Worm (Caenorhabditis elegans) whole organism, L4 larva: ENCODE measurements around the gene T06C12.11.

Experiments used
- F49E8.2 ChIP-seq: sonication (generic microtip); optimal IDR thresholded peaks from 2 replicates; lab custom pipeline; 2016; ENCODE audit warnings: missing compliant biosample characterization, mild to moderate bottlenecking, missing genetic modification characterization, borderline replicate concordance
- Y48G9A.11 ChIP-seq: fragments of 200-800 bp; sonication (Bioruptor generic); IDR thresholded peaks from 2 replicates; pipeline ENCODE4 v1.3.6; 2022; ENCODE audit warnings: missing genetic modification reagents, missing genetic modification characterization, missing compliant biosample characterization
- aha-1 ChIP-seq: fragments of 150-350 bp; peaks from one replicate; lab custom pipeline; 2014; ENCODE audit warnings: missing biosample characterization, missing genetic modification characterization
- aly-2 ChIP-seq: sonication (generic microtip); optimal IDR thresholded peaks from 2 replicates; lab custom pipeline; 2018; ENCODE audit warnings: missing biosample characterization, missing genetic modification characterization
- ceh-28 ChIP-seq: fragments of 150-350 bp; optimal IDR thresholded peaks from 2 replicates; lab custom pipeline; 2014; ENCODE audit warnings: missing biosample characterization, missing genetic modification reagents, missing genetic modification characterization
- ceh-32 ChIP-seq: sonication (generic microtip); optimal IDR thresholded peaks from 2 replicates; lab custom pipeline; 2016; ENCODE audit warnings: mild to moderate bottlenecking, missing genetic modification characterization, missing compliant biosample characterization; ENCODE audit not compliant: poor library complexity
- ceh-62 ChIP-seq: sonication (generic microtip); optimal IDR thresholded peaks from 2 replicates; lab custom pipeline; 2017; ENCODE audit warnings: missing biosample characterization, missing genetic modification characterization
- ces-1 ChIP-seq: fragments of 150-350 bp; sonication (generic microtip); optimal IDR thresholded peaks from 4 replicates; lab custom pipeline; 2014; ENCODE audit warnings: missing biosample characterization, missing genetic modification reagents, missing genetic modification characterization
- daf-16 ChIP-seq, 3 experiments: sonication (generic microtip); optimal IDR thresholded peaks; 2 replicates each; lab custom pipeline; 2016 to 2017; ENCODE audit warnings: missing genetic modification characterization in 3 of 3, missing genetic modification reagents in 3 of 3, mild to moderate bottlenecking in 2 of 3, missing compliant biosample characterization in 2 of 3, missing biosample characterization in 1 of 3, moderate library complexity in 1 of 3
- daf-19 ChIP-seq: fragments of 200-800 bp; sonication (Bioruptor generic); conservative IDR thresholded peaks from 2 replicates; pipeline ENCODE4 v1.3.6; 2022; ENCODE audit warnings: missing genetic modification characterization, missing compliant biosample characterization
- daf-8 ChIP-seq: fragments of 200-800 bp; sonication (Bioruptor generic); IDR thresholded peaks from 2 replicates; pipeline ENCODE4 v1.3.6; 2022; ENCODE audit warnings: missing genetic modification characterization, missing compliant biosample characterization
- dmd-6 ChIP-seq: fragments of 200-800 bp; sonication (Bioruptor generic); IDR thresholded peaks from 2 replicates; pipeline ENCODE4 v1.3.6; 2022; ENCODE audit warnings: missing genetic modification reagents, missing genetic modification characterization, missing compliant biosample characterization
- dmd-8 ChIP-seq: fragments of 200-800 bp; sonication (Bioruptor generic); IDR thresholded peaks from 2 replicates; pipeline ENCODE4 v1.3.6; 2022; ENCODE audit warnings: missing genetic modification characterization, missing compliant biosample characterization
- dmd-9 ChIP-seq: fragments of 200-800 bp; sonication (Bioruptor generic); IDR thresholded peaks from 2 replicates; pipeline ENCODE4 v1.3.6; 2022; ENCODE audit warnings: missing genetic modification reagents, missing genetic modification characterization, missing compliant biosample characterization
- dpl-1 ChIP-seq: fragments of 150-350 bp; optimal IDR thresholded peaks from 2 replicates; lab custom pipeline; 2014; ENCODE audit warnings: missing biosample characterization, missing genetic modification reagents, missing genetic modification characterization
- dve-1 ChIP-seq: sonication (generic microtip); optimal IDR thresholded peaks from 2 replicates; lab custom pipeline; 2017; ENCODE audit warnings: antibody characterized with exemption, mild to moderate bottlenecking, missing genetic modification characterization, missing compliant biosample characterization; ENCODE audit not compliant: insufficient read depth
- egl-27 ChIP-seq: sonication (generic microtip); optimal IDR thresholded peaks from 3 replicates; lab custom pipeline; 2017; ENCODE audit warnings: missing biosample characterization, missing genetic modification reagents, missing genetic modification characterization
- egl-43 ChIP-seq: fragments of 200-800 bp; sonication (Bioruptor generic); IDR thresholded peaks from 2 replicates; pipeline ENCODE4 v1.3.6; 2022; ENCODE audit warnings: missing genetic modification reagents, missing genetic modification characterization, missing compliant biosample characterization
- fkh-10 ChIP-seq: fragments of 150-350 bp; optimal IDR thresholded peaks from 2 replicates; lab custom pipeline; 2014; ENCODE audit warnings: missing biosample characterization, missing genetic modification reagents, missing genetic modification characterization
- fos-1 ChIP-seq: fragments of 150-350 bp; optimal IDR thresholded peaks from 2 replicates; lab custom pipeline; 2014; ENCODE audit warnings: missing biosample characterization, missing genetic modification characterization
- gei-8 ChIP-seq: fragments of 200-800 bp; sonication (Bioruptor generic); optimal IDR thresholded peaks from 2 replicates; lab custom pipeline; 2018; ENCODE audit warnings: mild to moderate bottlenecking, missing genetic modification characterization, missing compliant biosample characterization
- hmg-1.1 ChIP-seq: fragments of 200-800 bp; sonication (Bioruptor generic); IDR thresholded peaks from 2 replicates; pipeline ENCODE4 v1.3.6; 2022; ENCODE audit warnings: missing genetic modification reagents, missing genetic modification characterization, missing compliant biosample characterization
- lim-7 ChIP-seq: fragments of 200-800 bp; sonication (Bioruptor generic); IDR thresholded peaks from 2 replicates; pipeline ENCODE4 v1.3.6; 2022; ENCODE audit warnings: missing genetic modification characterization, missing compliant biosample characterization
- lin-1 ChIP-seq: fragments of 200-800 bp; sonication (Bioruptor generic); IDR thresholded peaks from 2 replicates; pipeline ENCODE4 v1.3.6; 2022; ENCODE audit warnings: missing genetic modification reagents, missing genetic modification characterization, missing compliant biosample characterization
- mes-2 ChIP-seq: sonication (generic microtip); optimal IDR thresholded peaks from 2 replicates; lab custom pipeline; 2016; ENCODE audit warnings: missing genotype, mild to moderate bottlenecking, missing genetic modification characterization, missing compliant biosample characterization; ENCODE audit not compliant: poor library complexity, severe bottlenecking
- nhr-102 ChIP-seq: sonication (generic microtip); optimal IDR thresholded peaks from 2 replicates; lab custom pipeline; 2016; ENCODE audit warnings: mild to moderate bottlenecking, missing genetic modification characterization, moderate library complexity, missing compliant biosample characterization
- nhr-111 ChIP-seq: fragments of 200-800 bp; sonication (Bioruptor generic); optimal IDR thresholded peaks from 2 replicates; lab custom pipeline; 2018; ENCODE audit warnings: mild to moderate bottlenecking, missing genetic modification characterization, missing compliant biosample characterization
- nhr-237 ChIP-seq: sonication (generic microtip); optimal IDR thresholded peaks from 2 replicates; lab custom pipeline; 2017; ENCODE audit warnings: missing biosample characterization, missing genetic modification characterization
- nhr-28 ChIP-seq: fragments of 150-350 bp; optimal IDR thresholded peaks from 2 replicates; lab custom pipeline; 2014; ENCODE audit warnings: missing biosample characterization, missing genetic modification characterization
- nhr-41 ChIP-seq: fragments of 200-800 bp; sonication (Bioruptor generic); IDR thresholded peaks from 2 replicates; pipeline ENCODE4 v1.3.6; 2022; ENCODE audit warnings: missing genetic modification reagents, missing genetic modification characterization, missing compliant biosample characterization
- nhr-6 ChIP-seq: fragments of 150-350 bp; optimal IDR thresholded peaks from 2 replicates; lab custom pipeline; 2014; ENCODE audit warnings: missing biosample characterization, missing genetic modification characterization
- pha-4 ChIP-seq, 2 experiments: fragments of 150-350 bp in 1 of 2; fragments of 200-800 bp in 1 of 2; sonication (Bioruptor generic) in 1 of 2; IDR thresholded peaks in 1 of 2; optimal IDR thresholded peaks in 1 of 2; 2 replicates each; pipeline versions ENCODE4 v1.3.6 to Lab custom; 2014 to 2022; ENCODE audit warnings: missing genetic modification characterization in 2 of 2, missing genetic modification reagents in 2 of 2, missing biosample characterization in 1 of 2, missing compliant biosample characterization in 1 of 2
- unc-130 ChIP-seq: sonication (generic microtip); optimal IDR thresholded peaks from 2 replicates; lab custom pipeline; 2016; ENCODE audit warnings: missing genetic modification reagents, missing genetic modification characterization, missing compliant biosample characterization
- unc-39 ChIP-seq: sonication (generic microtip); optimal IDR thresholded peaks from 2 replicates; lab custom pipeline; 2017; ENCODE audit warnings: missing biosample characterization, missing genetic modification characterization

Gene T06C12.11

DNA sequence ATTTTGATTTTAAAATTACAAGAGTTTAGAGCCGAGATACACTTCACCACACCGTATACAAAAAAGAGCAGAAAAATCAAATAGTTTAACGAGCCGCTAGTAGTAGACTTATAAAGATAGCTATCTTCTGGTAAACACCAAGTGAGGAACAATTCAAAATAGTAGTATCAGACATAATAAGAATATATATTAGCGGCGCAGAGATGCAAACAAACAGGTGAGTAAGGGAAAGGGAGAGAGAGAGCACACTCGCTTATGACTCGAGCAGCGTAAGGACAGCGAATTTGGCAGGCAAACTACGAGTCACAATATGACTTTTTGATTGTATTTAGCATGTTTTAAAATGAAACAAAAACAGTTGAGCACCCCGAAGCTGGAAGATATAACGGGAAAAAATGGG is 1.5 kb upstream of the T06C12.11 start (continued):
- peak; percentile 25 for TF ChIP-seq nhr-6 (tag; lab: Kevin White, UChicago)
- TF ChIP-seq egl-43 (GFP tag; lab: Robert Waterston, UW): no peak
- TF ChIP-seq unc-39 (tag; lab: Kevin White, UChicago): no peak
- TF ChIP-seq lin-1 (GFP tag; lab: Robert Waterston, UW): no peak
- TF ChIP-seq pha-4 (GFP tag; IDR thresholded peaks at IDR 0.05; lab: Robert Waterston, UW): no peak
- TF ChIP-seq pha-4 (tag; optimal IDR thresholded peaks at IDR 0.05; lab: Kevin White, UChicago): peak; percentile 43
- TF ChIP-seq nhr-28 (tag; lab: Kevin White, UChicago): peak; percentile 91
- TF ChIP-seq, all 104 proteins: peak for 11

DNA sequence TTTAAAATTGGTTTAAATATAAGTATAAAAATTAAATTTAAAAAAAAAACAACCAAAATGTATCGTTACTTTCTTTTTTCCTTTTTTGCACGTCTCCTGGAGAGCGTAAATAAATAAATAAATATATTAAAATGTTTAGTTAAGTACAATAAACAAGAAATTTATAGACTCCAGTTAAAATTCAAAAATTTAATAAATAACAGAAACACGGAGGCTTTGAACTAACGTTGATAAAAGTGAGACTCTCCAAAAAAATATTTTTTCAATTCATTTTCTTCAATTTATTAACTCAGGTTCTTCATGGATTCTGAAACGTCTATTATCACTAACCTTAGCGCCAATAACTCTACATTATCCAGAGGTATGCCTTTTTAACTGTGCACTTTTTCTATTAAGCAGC is 1.0 kb upstream of the T06C12.11 start, which contains the start of gene T06C12.12:
T06C12.12 (plus strand) TSS at position 301 of the 400 bp plus-strand sequence.
- TF ChIP-seq dmd-6 (GFP tag; lab: Robert Waterston, UW): no peak
- no peak for TF ChIP-seq hmg-1.1 (GFP tag; lab: Robert Waterston, UW)
- TF ChIP-seq dmd-8: no peak
- no peak for TF ChIP-seq unc-130
- no peak for TF ChIP-seq ceh-28
- no peak for TF ChIP-seq F49E8.2
- no peak for TF ChIP-seq dve-1 (tag; lab: Kevin White, UChicago)
- TF ChIP-seq nhr-111: no peak
- TF ChIP-seq dmd-9 (GFP tag; lab: Robert Waterston, UW): no peak
- no peak for TF ChIP-seq egl-27 (tag; lab: Kevin White, UChicago)
- no peak for TF ChIP-seq fkh-10 (GFP tag; lab: Kevin White, UChicago)
- TF ChIP-seq daf-8 (GFP tag; lab: Robert Waterston, UW): no peak

DNA sequence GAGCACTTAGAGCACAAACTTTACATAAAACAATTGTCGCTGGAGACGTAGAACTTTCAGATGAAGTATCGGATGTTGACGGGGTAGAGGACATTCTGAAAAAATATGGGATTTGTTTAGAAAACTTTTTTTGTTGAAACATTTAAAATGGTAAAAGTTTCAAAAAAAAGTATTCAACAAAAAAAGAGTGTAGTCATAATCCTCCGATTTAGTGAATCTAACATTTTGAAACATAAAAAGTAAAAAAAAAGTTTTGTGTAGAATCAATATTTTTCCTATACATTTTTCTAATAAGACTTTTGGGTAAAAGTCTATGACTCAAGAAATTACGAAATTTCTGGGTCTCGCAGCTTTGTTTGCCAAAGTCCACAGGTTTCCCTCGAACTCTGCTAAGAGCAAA is 3.9 kb downstream of the T06C12.11 start, which contains the start of gene nhr-213:
nhr-213 (minus strand) TSS at position 101 of the 400 bp plus-strand sequence.
- TF ChIP-seq egl-43 (GFP tag; lab: Robert Waterston, UW) (no peak), mes-2 (tag; lab: Kevin White, UChicago) (no peak), nhr-41 (GFP tag; lab: Robert Waterston, UW) (no peak), ceh-32 (tag; lab: Kevin White, UChicago) (no peak), daf-16 (GFP tag; optimal IDR thresholded peaks at IDR 0.05; lab: Kevin White, UChicago) (no peak), daf-16 (tag; optimal IDR thresholded peaks at IDR 0.05; lab: Kevin White, UChicago) (no peak)
- TF ChIP-seq, all 104 proteins: peak for 0

DNA sequence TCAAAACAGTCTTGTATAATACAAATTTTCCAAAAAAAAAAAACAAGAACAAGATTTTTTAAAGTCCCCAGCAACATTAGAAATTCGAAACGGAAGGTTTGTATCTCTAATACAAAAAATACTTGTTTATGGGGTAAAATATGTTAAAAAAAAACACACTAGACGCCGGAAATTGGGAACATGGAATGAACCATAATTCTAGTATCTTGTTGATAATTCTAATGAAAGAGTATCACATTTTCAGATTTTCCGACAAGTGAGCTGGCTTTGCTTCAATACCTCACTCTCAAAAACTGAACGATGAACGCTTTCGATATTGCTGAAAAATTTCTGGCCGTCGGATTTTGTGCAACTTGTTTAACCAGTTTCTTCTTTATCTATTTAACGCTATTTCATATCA is 4.9 kb downstream of the T06C12.11 start, which contains the start of gene str-60:
str-60 (plus strand) TSS at position 301 of the 400 bp plus-strand sequence.
- TF ChIP-seq fos-1 (tag; lab: Kevin White, UChicago) (no peak), ces-1 (GFP tag; lab: Kevin White, UChicago) (no peak), gei-8 (GFP tag; lab: Kevin White, UChicago) (no peak), aha-1 (tag; lab: Kevin White, UChicago) (no peak), aly-2 (tag; lab: Kevin White, UChicago) (no peak), dpl-1 (GFP tag; lab: Kevin White, UChicago) (no peak), dve-1 (tag; lab: Kevin White, UChicago) (no peak), daf-19 (GFP tag; lab: Robert Waterston, UW) (no peak), lim-7 (GFP tag; lab: Robert Waterston, UW) (no peak), Y48G9A.11 (GFP tag; lab: Robert Waterston, UW) (no peak), nhr-237 (tag; lab: Kevin White, UChicago) (no peak), ceh-62 (tag; lab: Kevin White, UChicago) (no peak), nhr-102 (tag; lab: Kevin White, UChicago) (no peak)
